Fruit fly (Drosophila melanogaster): ENCODE data around the gene CG13250.

Gene CG13250

dm6 chr3L:20533409-20533808 lies at the start of gene CG13250:
Gene CG13250 (plus strand): TSS chr3L:20533709.
- no peak for TF ChIP-seq Sox102F (GFP tag; optimal IDR thresholded peaks at IDR 0.05)

- TF ChIP-seq lz (GFP tag; optimal IDR thresholded peaks at IDR 0.05) (peak; percentile 0), CG6808 (GFP tag; optimal IDR thresholded peaks at IDR 0.05) (no peak), esn (GFP tag; optimal IDR thresholded peaks at IDR 0.05) (peak; percentile 2), CG11294 (GFP tag; IDR thresholded peaks at IDR 0.05) (no peak), CG10669 (GFP tag; optimal IDR thresholded peaks at IDR 0.05) (no peak)
Observed at dm6 chr3L:20487649-20488048, 45.9 kb upstream of the CG13250 start.

dm6 chr3L:20491525-20492132 lies 41.9 kb upstream of the CG13250 start, which contains the start of gene ND-39:
Gene ND-39 (plus strand): TSS chr3L:20492082.
- TF ChIP-seq CG10669 (GFP tag; optimal IDR thresholded peaks at IDR 0.05) = no peak
- no peak for TF ChIP-seq CG3919 (GFP tag; optimal IDR thresholded peaks at IDR 0.05)
- peak; percentile 10 for TF ChIP-seq vri (GFP tag; optimal IDR thresholded peaks at IDR 0.05)
- TF ChIP-seq Met (GFP tag; optimal IDR thresholded peaks at IDR 0.05) = no peak
- no peak for TF ChIP-seq lz (GFP tag; optimal IDR thresholded peaks at IDR 0.05)
- no peak for TF ChIP-seq CG11294 (GFP tag; IDR thresholded peaks at IDR 0.05)
- TF ChIP-seq Eip78C (GFP tag) = peak; percentile 1

- TF ChIP-seq Lpt (GFP tag; optimal IDR thresholded peaks at IDR 0.05) (peak; percentile 74), Eip75B (GFP tag; optimal IDR thresholded peaks at IDR 0.05) (peak; percentile 92), dac (GFP tag; optimal IDR thresholded peaks at IDR 0.05) (peak; percentile 47), CG6276 (GFP tag; optimal IDR thresholded peaks at IDR 0.05) (peak; percentile 90), Hr38 (GFP tag; optimal IDR thresholded peaks at IDR 0.05) (no peak), Eip78C (GFP tag) (peak; percentile 99), Eip93F (GFP tag; optimal IDR thresholded peaks at IDR 0.05) (peak; percentile 61), Sox102F (GFP tag; optimal IDR thresholded peaks at IDR 0.05) (peak; percentile 92), cyc (GFP tag; optimal IDR thresholded peaks at IDR 0.05) (peak; percentile 88), fd85E (GFP tag; optimal IDR thresholded peaks at IDR 0.05) (peak; percentile 41), esn (GFP tag; optimal IDR thresholded peaks at IDR 0.05) (peak; percentile 96), svp (GFP tag) (peak; percentile 97), CG3032 (tag; optimal IDR thresholded peaks at IDR 0.05) (peak; percentile 86), CG8319 (GFP tag; optimal IDR thresholded peaks at IDR 0.05) (peak; percentile 74), lz (GFP tag; optimal IDR thresholded peaks at IDR 0.05) (peak; percentile 90), CG6854 (GFP tag; optimal IDR thresholded peaks at IDR 0.05) (peak; percentile 84), CG6792 (GFP tag; optimal IDR thresholded peaks at IDR 0.05) (peak; percentile 93), CG32006 (GFP tag; optimal IDR thresholded peaks at IDR 0.05) (peak; percentile 90), CG16779 (tag; optimal IDR thresholded peaks at IDR 0.05) (peak; percentile 83), CG11762 (GFP tag; optimal IDR thresholded peaks at IDR 0.05; ENCODE audit: insufficient read depth) (peak; percentile 79), fkh (GFP tag; optimal IDR thresholded peaks at IDR 0.05) (peak; percentile 76), CG1621 (tag; optimal IDR thresholded peaks at IDR 0.05) (no peak), vri (GFP tag; optimal IDR thresholded peaks at IDR 0.05) (peak; percentile 86), salr (GFP tag; optimal IDR thresholded peaks at IDR 0.05) (peak; percentile 23 to 88), CG9139 (GFP tag; optimal IDR thresholded peaks at IDR 0.05) (peak; percentile 84), CG11294 (GFP tag; IDR thresholded peaks at IDR 0.05) (peak; percentile 60), Hr39 (GFP tag; optimal IDR thresholded peaks at IDR 0.05) (peak; percentile 79), topi (GFP tag; optimal IDR thresholded peaks at IDR 0.05) (peak; percentile 95), Ets96B (tag; optimal IDR thresholded peaks at IDR 0.05) (peak; percentile 85), CG3919 (GFP tag; optimal IDR thresholded peaks at IDR 0.05) (peak; percentile 91), CG6808 (GFP tag; optimal IDR thresholded peaks at IDR 0.05) (peak; percentile 80), CG7368 (GFP tag; optimal IDR thresholded peaks at IDR 0.05) (peak; percentile 83), dsx (GFP tag; optimal IDR thresholded peaks at IDR 0.05; ENCODE audit: poor library complexity, severe bottlenecking) (peak; percentile 87), CG6163 (GFP tag; IDR thresholded peaks at IDR 0.05) (peak; percentile 90), ss (GFP tag; optimal IDR thresholded peaks at IDR 0.05) (peak; percentile 75 to 88), net (GFP tag; optimal IDR thresholded peaks at IDR 0.05) (peak; percentile 93), CG34406 (GFP tag; optimal IDR thresholded peaks at IDR 0.05) (peak; percentile 95), CG11902 (GFP tag; optimal IDR thresholded peaks at IDR 0.05) (peak; percentile 74), Gug (GFP tag; IDR thresholded peaks at IDR 0.05) (peak; percentile 74)
Observed at dm6 chr3L:20493417-20494261, 39.9 kb upstream of the CG13250 start.
